Fruit fly (Drosophila melanogaster): ENCODE measurements around the gene CG9915.

CG9915 gene

DNA sequence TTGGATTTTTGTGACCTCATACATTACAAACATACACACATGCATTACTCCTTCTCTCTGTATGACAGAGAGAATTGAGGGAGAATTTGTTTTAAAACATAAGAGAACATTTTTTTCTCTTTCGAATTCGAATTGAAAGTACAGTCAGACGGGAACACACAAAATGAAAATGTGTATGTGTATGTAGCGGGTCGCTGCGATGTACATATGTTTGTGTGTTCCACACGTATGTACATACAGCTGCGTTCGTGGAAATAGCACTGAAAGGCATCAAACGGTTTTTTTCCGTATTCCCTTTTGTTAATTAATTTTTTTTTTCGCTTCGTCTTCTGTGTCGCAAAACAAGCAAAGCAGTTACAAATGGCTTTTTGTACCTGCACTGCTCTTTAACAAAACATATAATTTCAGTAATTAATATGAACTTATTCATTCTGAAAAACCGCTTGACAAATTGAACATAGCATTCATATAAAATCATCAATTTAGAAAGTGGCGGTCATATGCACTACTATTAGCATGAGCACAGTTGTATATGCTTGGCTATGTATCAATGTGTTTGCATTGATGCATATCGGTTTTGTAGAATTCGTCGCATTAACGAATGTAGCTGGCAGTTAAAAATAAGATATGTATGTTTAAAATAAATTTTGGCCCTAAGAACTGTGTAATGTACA is 19.8 kb upstream of the CG9915 start (continued):
- peak; percentile 96 for TF ChIP-seq NfI (GFP tag; optimal IDR thresholded peaks at IDR 0.05)
- TF ChIP-seq CG15073 (GFP tag; optimal IDR thresholded peaks at IDR 0.05): peak; percentile 62
- peak; percentile 91 for TF ChIP-seq D19B (GFP tag; optimal IDR thresholded peaks at IDR 0.05)
- TF ChIP-seq Jarid2 (GFP tag; optimal IDR thresholded peaks at IDR 0.05): peak; percentile 83
- peak; percentile 76 for TF ChIP-seq psq (GFP tag; optimal IDR thresholded peaks at IDR 0.05)
- peak; percentile 97 for TF ChIP-seq CG11504 (tag; optimal IDR thresholded peaks at IDR 0.05)
- peak; percentile 95 for TF ChIP-seq tio (GFP tag; optimal IDR thresholded peaks at IDR 0.05)
- TF ChIP-seq H15 (GFP tag; IDR thresholded peaks at IDR 0.05): peak; percentile 86
- TF ChIP-seq kah (GFP tag; optimal IDR thresholded peaks at IDR 0.05): peak; percentile 93
- peak; percentile 98 for TF ChIP-seq CG9727 (GFP tag; optimal IDR thresholded peaks at IDR 0.05)
- TF ChIP-seq Doc2 (GFP tag; IDR thresholded peaks at IDR 0.05): no peak
- peak; percentile 88 for TF ChIP-seq CG31224 (GFP tag; IDR thresholded peaks at IDR 0.05)
- no peak for TF ChIP-seq Hr39 (optimal IDR thresholded peaks at IDR 0.05)
- peak; percentile 97 for TF ChIP-seq Meics (GFP tag; optimal IDR thresholded peaks at IDR 0.05)
- TF ChIP-seq Ravus (GFP tag; IDR thresholded peaks at IDR 0.05): peak; percentile 70
- TF ChIP-seq HLHmδ (GFP tag; optimal IDR thresholded peaks at IDR 0.05): peak; percentile 57
- TF ChIP-seq Dll (GFP tag; IDR thresholded peaks at IDR 0.05; ENCODE audit: partially characterized antibody): no peak
- no peak for TF ChIP-seq Gsc (GFP tag; IDR thresholded peaks at IDR 0.05)
- TF ChIP-seq tup (GFP tag; optimal IDR thresholded peaks at IDR 0.05): peak; percentile 84
- TF ChIP-seq cas (GFP tag; IDR thresholded peaks at IDR 0.05): peak; percentile 32; the same call in 1 of the 2 replicates
- peak; percentile 89 for TF ChIP-seq ERR (GFP tag; optimal IDR thresholded peaks at IDR 0.05)
- TF ChIP-seq ssp (GFP tag; IDR thresholded peaks at IDR 0.05): peak; percentile 80
- peak; percentile 92 for TF ChIP-seq Six4 (GFP tag; optimal IDR thresholded peaks at IDR 0.05)
- TF ChIP-seq CG6683 (GFP tag; optimal IDR thresholded peaks at IDR 0.05): peak; percentile 90
- TF ChIP-seq CG17385 (GFP tag; optimal IDR thresholded peaks at IDR 0.05): peak; percentile 94
- TF ChIP-seq CG4328 (GFP tag; optimal IDR thresholded peaks at IDR 0.05): peak; percentile 96
- peak; percentile 92 for TF ChIP-seq CG33213 (GFP tag; optimal IDR thresholded peaks at IDR 0.05)
- peak; percentile 94 for TF ChIP-seq NK7.1 (GFP tag; optimal IDR thresholded peaks at IDR 0.05)
- peak; percentile 92 for TF ChIP-seq CG30431 (GFP tag; optimal IDR thresholded peaks at IDR 0.05)
- peak; percentile 85 for TF ChIP-seq Myb (GFP tag; optimal IDR thresholded peaks at IDR 0.05)
- TF ChIP-seq CHES-1-like (GFP tag; optimal IDR thresholded peaks at IDR 0.05): peak; percentile 95
- peak; percentile 93 for TF ChIP-seq abd-A (tag; optimal IDR thresholded peaks at IDR 0.05)
- no peak; the same call in 1 of the 2 replicates for TF ChIP-seq CG13287 (GFP tag; IDR thresholded peaks at IDR 0.05; ENCODE audit: partially characterized antibody)
- TF ChIP-seq Usf (GFP tag; optimal IDR thresholded peaks at IDR 0.05): peak; percentile 92
- TF ChIP-seq CG4707 (GFP tag; optimal IDR thresholded peaks at IDR 0.05): peak; percentile 88
- peak; percentile 95 for TF ChIP-seq CG15601 (tag; optimal IDR thresholded peaks at IDR 0.05)
- peak; percentile 93 for TF ChIP-seq CG4424 (GFP tag; optimal IDR thresholded peaks at IDR 0.05)
- peak; percentile 89 for TF ChIP-seq CG8359 (GFP tag; optimal IDR thresholded peaks at IDR 0.05; ENCODE audit: borderline replicate concordance)
- peak; percentile 93 for TF ChIP-seq CG11093 (GFP tag; IDR thresholded peaks at IDR 0.05)
- TF ChIP-seq al (GFP tag; IDR thresholded peaks at IDR 0.05): peak; percentile 90
- peak; percentile 96 for TF ChIP-seq CG33557 (GFP tag; optimal IDR thresholded peaks at IDR 0.05)
- TF ChIP-seq pfk (GFP tag; optimal IDR thresholded peaks at IDR 0.05): peak; percentile 63
- TF ChIP-seq Ada2b (GFP tag; IDR thresholded peaks at IDR 0.05): peak; percentile 88
- TF ChIP-seq E2f1 (GFP tag; IDR thresholded peaks at IDR 0.05): peak; percentile 90
- TF ChIP-seq CG15479 (GFP tag; optimal IDR thresholded peaks at IDR 0.05): no peak
- TF ChIP-seq CG10366 (GFP tag; IDR thresholded peaks at IDR 0.05): peak; percentile 85
- TF ChIP-seq Drgx (GFP tag; IDR thresholded peaks at IDR 0.05): peak; percentile 95
- peak; percentile 91 for TF ChIP-seq Optix (GFP tag; IDR thresholded peaks at IDR 0.05)
- TF ChIP-seq Atf-2 (GFP tag; optimal IDR thresholded peaks at IDR 0.05): peak; percentile 94
- TF ChIP-seq esg (GFP tag; conservative IDR thresholded peaks at IDR 0.05): peak; percentile 90

Data from whole organism, embryonic.